Worm (Caenorhabditis elegans) whole organism, early embryonic: ENCODE measurements around the gene fntb-1.

Experiments used
- B0310.2 ChIP-seq: sonication (generic microtip); optimal IDR thresholded peaks from 2 replicates; lab custom pipeline; 2016; ENCODE audit warnings: mild to moderate bottlenecking, missing genetic modification characterization, missing compliant biosample characterization
- F13C5.2 ChIP-seq: sonication (generic microtip); optimal IDR thresholded peaks from 2 replicates; lab custom pipeline; 2017; ENCODE audit warnings: mild to moderate bottlenecking, missing genetic modification characterization, inconsistent platforms, missing compliant biosample characterization
- aly-1 ChIP-seq: sonication (generic microtip); optimal IDR thresholded peaks from 2 replicates; lab custom pipeline; 2016; ENCODE audit warnings: missing genetic modification characterization, missing compliant biosample characterization
- ama-1 ChIP-seq: fragments of 150-350 bp; optimal IDR thresholded peaks from 2 replicates; lab custom pipeline; 2014
- ets-7 ChIP-seq: sonication (generic microtip); optimal IDR thresholded peaks from 2 replicates; lab custom pipeline; 2016; ENCODE audit warnings: missing genotype, missing genetic modification characterization, missing compliant biosample characterization
- flt-1 ChIP-seq: fragments of 200-800 bp; sonication (Bioruptor generic); IDR thresholded peaks from 2 replicates; pipeline ENCODE4 v1.3.6; 2022; ENCODE audit warnings: missing genetic modification characterization, missing compliant biosample characterization
- hmbx-1 ChIP-seq: sonication (generic microtip); optimal IDR thresholded peaks from 2 replicates; lab custom pipeline; 2016; ENCODE audit warnings: mild to moderate bottlenecking, missing genetic modification characterization, missing compliant biosample characterization
- hmg-4 ChIP-seq: fragments of 200-800 bp; sonication (Bioruptor generic); optimal IDR thresholded peaks from 2 replicates; lab custom pipeline; 2018; ENCODE audit warnings: mild to moderate bottlenecking, missing genetic modification characterization, missing compliant biosample characterization
- hnd-1 ChIP-seq: sonication (generic microtip); optimal IDR thresholded peaks from 2 replicates; lab custom pipeline; 2016; ENCODE audit warnings: missing genetic modification characterization, missing compliant biosample characterization
- scrt-1 ChIP-seq: fragments of 200-800 bp; sonication (Bioruptor generic); IDR thresholded peaks from 2 replicates; pipeline ENCODE4 v1.3.6; 2022; ENCODE audit warnings: missing genetic modification characterization, missing compliant biosample characterization
- sea-1 ChIP-seq: fragments of 200-800 bp; sonication (Bioruptor generic); conservative IDR thresholded peaks from 2 replicates; pipeline ENCODE4 v1.3.6; 2022; ENCODE audit warnings: missing genetic modification characterization, missing compliant biosample characterization
- tbx-37 ChIP-seq: fragments of 200-800 bp; sonication (Bioruptor generic); conservative IDR thresholded peaks from 2 replicates; pipeline ENCODE4 v1.3.6; 2022; ENCODE audit warnings: missing genetic modification reagents, missing genetic modification characterization, missing compliant biosample characterization
- tra-4 ChIP-seq: sonication (generic microtip); optimal IDR thresholded peaks from 2 replicates; lab custom pipeline; 2017; ENCODE audit warnings: missing genetic modification characterization, missing compliant biosample characterization

ce11 chrV:14414032-14414431 is 33.4 kb upstream of the fntb-1 start:
- TF ChIP-seq flt-1 (GFP tag; lab: Robert Waterston, UW) (no peak), sea-1 (no peak), B0310.2 (no peak), hnd-1 (tag; lab: Kevin White, UChicago) (no peak), ama-1 (lab: Kevin White, UChicago) (no peak), tra-4 (tag; lab: Kevin White, UChicago) (no peak), aly-1 (tag; lab: Kevin White, UChicago) (no peak), F13C5.2 (tag; lab: Kevin White, UChicago) (no peak), tbx-37 (GFP tag; lab: Robert Waterston, UW) (no peak), ets-7 (tag; lab: Kevin White, UChicago) (no peak), hmbx-1 (tag; lab: Kevin White, UChicago) (no peak), hmg-4 (no peak), scrt-1 (no peak)
